Worm (Caenorhabditis elegans): Measurements from ENCODE around the gene str-146.

str-146 gene

DNA sequence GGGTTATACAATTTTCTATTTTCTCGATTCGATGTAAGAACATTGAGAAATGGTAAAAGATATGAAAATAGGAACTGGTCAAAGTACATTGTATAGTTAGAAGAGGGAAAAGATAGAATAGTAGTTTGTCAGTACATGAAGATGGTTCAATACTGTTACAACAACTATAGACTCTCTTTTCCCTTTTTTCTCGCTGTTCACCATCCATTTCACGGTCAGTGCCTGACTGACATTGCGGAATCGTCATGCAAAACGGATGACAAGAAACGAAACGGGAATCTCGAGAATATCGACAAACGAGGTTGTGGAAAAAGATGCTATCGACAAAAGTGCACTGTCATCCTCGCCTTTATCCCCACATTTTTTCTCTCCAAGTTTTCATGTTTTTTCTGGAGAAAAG, 51.6 kb downstream of the str-146 start:
- TF ChIP-seq ZK546.5 (tag; optimal IDR thresholded peaks at IDR 0.05) = no peak
- TF ChIP-seq aly-2 (tag; optimal IDR thresholded peaks at IDR 0.05) = no peak
- no peak for TF ChIP-seq fkh-10 (GFP tag; optimal IDR thresholded peaks at IDR 0.05)
- TF ChIP-seq snpc-4 (tag; optimal IDR thresholded peaks at IDR 0.05) = no peak
- no peak for TF ChIP-seq skn-1 (tag; optimal IDR thresholded peaks at IDR 0.05)
- peak; percentile 48 for TF ChIP-seq nhr-23 (tag; optimal IDR thresholded peaks at IDR 0.05)
- TF ChIP-seq unc-62 (GFP tag; optimal IDR thresholded peaks at IDR 0.05) = no peak
- no peak for TF ChIP-seq fkh-2 (tag; optimal IDR thresholded peaks at IDR 0.05)
- peak; percentile 64 for TF ChIP-seq nhr-25 (tag; optimal IDR thresholded peaks at IDR 0.05)
- no peak for TF ChIP-seq mdl-1 (tag; optimal IDR thresholded peaks at IDR 0.05)
- TF ChIP-seq unc-39 (tag; optimal IDR thresholded peaks at IDR 0.05) = no peak
- no peak for TF ChIP-seq ceh-16 (tag; optimal IDR thresholded peaks at IDR 0.05)
- no peak for TF ChIP-seq hmg-11 (tag; optimal IDR thresholded peaks at IDR 0.05)
- no peak for TF ChIP-seq ceh-28 (tag; optimal IDR thresholded peaks at IDR 0.05)
- no peak for TF ChIP-seq nhr-76 (tag; optimal IDR thresholded peaks at IDR 0.05)
- TF ChIP-seq elt-2 (tag; optimal IDR thresholded peaks at IDR 0.05) = no peak

All from whole organism, L3 larva.